Worm (Caenorhabditis elegans) whole organism, L2 larva: ENCODE data around the gene zig-12.

ENCODE experiments used
- F13H6.1 ChIP-seq: sonication (generic microtip); optimal IDR thresholded peaks from 2 replicates; lab custom pipeline; 2016; ENCODE audit warnings: missing genetic modification characterization, missing compliant biosample characterization
- R02D3.7 ChIP-seq: fragments of 150-350 bp; optimal IDR thresholded peaks from 2 replicates; lab custom pipeline; 2014; ENCODE audit warnings: missing biosample characterization, missing genetic modification characterization
- ZK546.5 ChIP-seq: sonication (generic microtip); optimal IDR thresholded peaks from 2 replicates; lab custom pipeline; 2017; ENCODE audit warnings: missing biosample characterization, missing genetic modification characterization
- alr-1 ChIP-seq: fragments of 150-350 bp; optimal IDR thresholded peaks from 2 replicates; lab custom pipeline; 2014; ENCODE audit warnings: missing biosample characterization, missing genetic modification characterization
- aly-2 ChIP-seq: fragments of 150-350 bp; optimal IDR thresholded peaks from 2 replicates; lab custom pipeline; 2014; ENCODE audit warnings: missing biosample characterization, missing genetic modification characterization
- ama-1 ChIP-seq: fragments of 150-350 bp; optimal IDR thresholded peaks from 2 replicates; lab custom pipeline; 2018; ENCODE audit warnings: inconsistent platforms
- ceh-16 ChIP-seq: fragments of 150-350 bp; optimal IDR thresholded peaks from 2 replicates; lab custom pipeline; 2014; ENCODE audit warnings: missing biosample characterization, missing genetic modification characterization
- ceh-82 ChIP-seq: fragments of 150-350 bp; optimal IDR thresholded peaks from 2 replicates; lab custom pipeline; 2014; ENCODE audit warnings: missing biosample characterization, missing genetic modification characterization
- crh-2 ChIP-seq: sonication (generic microtip); optimal IDR thresholded peaks from 2 replicates; lab custom pipeline; 2017; ENCODE audit warnings: missing biosample characterization, missing genetic modification characterization
- dmd-4 ChIP-seq: sonication (generic microtip); optimal IDR thresholded peaks from 2 replicates; lab custom pipeline; 2017; ENCODE audit warnings: missing biosample characterization, missing genetic modification characterization
- lin-11 ChIP-seq: fragments of 150-350 bp; sonication (generic microtip); optimal IDR thresholded peaks from 2 replicates; lab custom pipeline; 2014; ENCODE audit warnings: missing biosample characterization, missing genetic modification characterization, inconsistent platforms, mixed read lengths
- lin-13 ChIP-seq: fragments of 150-350 bp; optimal IDR thresholded peaks from 2 replicates; lab custom pipeline; 2014; ENCODE audit warnings: missing biosample characterization, missing genetic modification reagents, missing genetic modification characterization
- lsy-2 ChIP-seq, 2 experiments: fragments of 150-350 bp in 1 of 2; sonication (generic microtip) in 1 of 2; optimal IDR thresholded peaks; 2 replicates each; lab custom pipeline; 2014 to 2017; ENCODE audit warnings: missing biosample characterization in 2 of 2, missing genetic modification characterization in 2 of 2
- mab-5 ChIP-seq: fragments of 150-350 bp; optimal IDR thresholded peaks from 2 replicates; lab custom pipeline; 2014; ENCODE audit warnings: missing biosample characterization, missing genetic modification characterization
- mbf-1 ChIP-seq: sonication (generic microtip); optimal IDR thresholded peaks from 2 replicates; lab custom pipeline; 2017; ENCODE audit warnings: missing biosample characterization, missing genetic modification characterization
- nhr-11 ChIP-seq: fragments of 150-350 bp; optimal IDR thresholded peaks from 2 replicates; lab custom pipeline; 2014; ENCODE audit warnings: missing biosample characterization, missing genetic modification characterization
- nhr-12 ChIP-seq: fragments of 150-350 bp; optimal IDR thresholded peaks from 2 replicates; lab custom pipeline; 2014; ENCODE audit warnings: missing biosample characterization, missing genetic modification characterization
- nhr-129 ChIP-seq: fragments of 150-350 bp; optimal IDR thresholded peaks from 2 replicates; lab custom pipeline; 2014; ENCODE audit warnings: missing biosample characterization, missing genetic modification characterization
- nhr-21 ChIP-seq: fragments of 150-350 bp; optimal IDR thresholded peaks from 2 replicates; lab custom pipeline; 2014; ENCODE audit warnings: missing biosample characterization, missing genetic modification characterization
- nhr-23 ChIP-seq: fragments of 150-350 bp; optimal IDR thresholded peaks from 2 replicates; lab custom pipeline; 2014; ENCODE audit warnings: missing biosample characterization, missing genetic modification reagents, missing genetic modification characterization
- nhr-237 ChIP-seq: fragments of 150-350 bp; optimal IDR thresholded peaks from 2 replicates; lab custom pipeline; 2014; ENCODE audit warnings: missing biosample characterization, missing genetic modification characterization
- nhr-77 ChIP-seq: fragments of 150-350 bp; optimal IDR thresholded peaks from 2 replicates; lab custom pipeline; 2014; ENCODE audit warnings: missing biosample characterization, missing genetic modification characterization
- skn-1 ChIP-seq: sonication (generic microtip); optimal IDR thresholded peaks from 2 replicates; lab custom pipeline; 2017; ENCODE audit warnings: missing biosample characterization, missing genetic modification characterization
- sma-3 ChIP-seq: sonication (generic microtip); optimal IDR thresholded peaks from 2 replicates; lab custom pipeline; 2016; ENCODE audit warnings: missing genetic modification reagents, missing genetic modification characterization, missing compliant biosample characterization
- sma-9 ChIP-seq, 2 experiments: fragments of 150-350 bp in 1 of 2; sonication (generic microtip) in 1 of 2; optimal IDR thresholded peaks; 2 replicates each; lab custom pipeline; 2014 to 2016; ENCODE audit warnings: missing genetic modification characterization in 2 of 2, mild to moderate bottlenecking in 1 of 2, missing biosample characterization in 1 of 2, missing compliant biosample characterization in 1 of 2, missing genetic modification reagents in 1 of 2, moderate library complexity in 1 of 2
- snpc-4 ChIP-seq: fragments of 150-350 bp; optimal IDR thresholded peaks from 2 replicates; lab custom pipeline; 2014; ENCODE audit warnings: missing biosample characterization, missing genetic modification characterization
- unc-55 ChIP-seq: fragments of 150-350 bp; sonication (generic microtip); optimal IDR thresholded peaks from 3 replicates; lab custom pipeline; 2014; ENCODE audit warnings: missing biosample characterization, missing genetic modification reagents, missing genetic modification characterization
- unc-62 ChIP-seq: fragments of 150-350 bp; optimal IDR thresholded peaks from 2 replicates; lab custom pipeline; 2014; ENCODE audit warnings: missing biosample characterization, missing genetic modification reagents, missing genetic modification characterization
- ztf-11 ChIP-seq: sonication (generic microtip); optimal IDR thresholded peaks from 2 replicates; lab custom pipeline; 2017; ENCODE audit warnings: missing biosample characterization, missing genetic modification characterization
- ztf-4 ChIP-seq: fragments of 150-350 bp; optimal IDR thresholded peaks from 2 replicates; lab custom pipeline; 2014; ENCODE audit warnings: missing biosample characterization, missing genetic modification characterization

The zig-12 gene

DNA sequence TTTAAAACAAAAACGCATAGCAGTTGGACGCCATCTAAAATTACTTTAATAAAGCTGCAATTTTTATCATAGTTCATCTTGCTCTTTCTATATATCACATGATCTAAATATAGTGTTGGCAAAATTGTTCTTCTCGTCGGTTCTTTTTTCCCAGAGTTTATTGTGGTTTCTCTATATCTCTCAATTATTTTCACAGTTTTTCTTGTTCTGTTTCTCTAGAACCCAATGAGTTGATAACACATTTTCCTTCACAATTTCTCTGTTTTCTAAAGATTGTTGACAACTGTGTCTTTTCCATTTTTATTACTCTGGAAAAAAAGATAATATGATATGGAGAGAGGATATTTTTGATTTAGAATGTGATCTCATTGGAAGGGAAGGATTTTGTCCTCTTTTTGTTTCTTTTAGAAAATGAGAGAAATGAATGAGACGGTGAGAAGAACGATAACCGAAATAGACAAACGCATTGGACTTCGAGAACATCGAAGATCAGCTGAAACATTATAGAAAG, 9.4 kb upstream of the zig-12 start:
- TF ChIP-seq nhr-21 (tag; lab: Kevin White, UChicago) = peak; percentile 45
- TF ChIP-seq mbf-1 = no peak
- TF ChIP-seq snpc-4 (tag; lab: Kevin White, UChicago) = no peak

- TF ChIP-seq R02D3.7 = no peak
- no peak for TF ChIP-seq unc-62
- no peak for TF ChIP-seq ama-1
- TF ChIP-seq unc-55 (GFP tag; lab: Kevin White, UChicago) = no peak
- no peak for TF ChIP-seq ztf-4
- TF ChIP-seq lin-13 (GFP tag; lab: Kevin White, UChicago) = no peak
- TF ChIP-seq ZK546.5 (tag; lab: Kevin White, UChicago) = no peak
- peak; percentile 5 for TF ChIP-seq crh-2 (tag; lab: Kevin White, UChicago)
- TF ChIP-seq sma-9 (GFP tag; optimal IDR thresholded peaks at IDR 0.05; lab: Kevin White, UChicago) = peak; percentile 51
- TF ChIP-seq sma-9 (tag; optimal IDR thresholded peaks at IDR 0.05; lab: Kevin White, UChicago) = no peak
These were observed 7.7 kb upstream of the zig-12 start for ce11 chrX:8755987-8756386.

ce11 chrX:8761060-8761459, 2.6 kb upstream of the zig-12 start:
- TF ChIP-seq sma-9 (GFP tag; optimal IDR thresholded peaks at IDR 0.05; lab: Kevin White, UChicago) (peak; percentile 63), sma-9 (tag; optimal IDR thresholded peaks at IDR 0.05; lab: Kevin White, UChicago) (no peak), lsy-2 (tag; optimal IDR thresholded peaks at IDR 0.05; lab: Kevin White, UChicago) (peak in 1 of 2 experiments; percentile 6), skn-1 (tag; lab: Kevin White, UChicago) (no peak), crh-2 (tag; lab: Kevin White, UChicago) (peak; percentile 11), alr-1 (no peak), nhr-77 (tag; lab: Kevin White, UChicago) (no peak), nhr-237 (no peak), dmd-4 (tag; lab: Kevin White, UChicago) (no peak), ceh-82 (tag; lab: Kevin White, UChicago) (no peak), F13H6.1 (tag; lab: Kevin White, UChicago) (peak; percentile 20), lin-11 (tag; lab: Kevin White, UChicago) (no peak), mab-5 (peak; percentile 57), sma-3 (no peak), ztf-11 (tag; lab: Kevin White, UChicago) (no peak)
- TF ChIP-seq, all 48 proteins: peak for 5

- TF ChIP-seq mbf-1 (no peak), ztf-11 (tag; lab: Kevin White, UChicago) (no peak), ceh-16 (tag; lab: Kevin White, UChicago) (no peak)
These were observed 2.2 kb upstream of the zig-12 start, which contains the start of gene M02D8.5 for ce11 chrX:8761497-8761896. Gene M02D8.5, minus strand, starts transcription at chrX:8761597.

- TF ChIP-seq nhr-12 (tag; lab: Kevin White, UChicago) (no peak), sma-9 (GFP tag; optimal IDR thresholded peaks at IDR 0.05; lab: Kevin White, UChicago) (peak; percentile 39), sma-9 (tag; optimal IDR thresholded peaks at IDR 0.05; lab: Kevin White, UChicago) (no peak), nhr-129 (tag; lab: Kevin White, UChicago) (peak; percentile 2), F13H6.1 (tag; lab: Kevin White, UChicago) (peak; percentile 59), aly-2 (tag; lab: Kevin White, UChicago) (no peak)
These were observed 780 bp upstream of the zig-12 start for ce11 chrX:8762927-8763326.

- TF ChIP-seq mab-5 (peak; percentile 42), nhr-23 (tag; lab: Kevin White, UChicago) (no peak), sma-9 (GFP tag; optimal IDR thresholded peaks at IDR 0.05; lab: Kevin White, UChicago) (peak; percentile 13), sma-9 (tag; optimal IDR thresholded peaks at IDR 0.05; lab: Kevin White, UChicago) (no peak), skn-1 (tag; lab: Kevin White, UChicago) (no peak), nhr-11 (no peak), lsy-2 (tag; optimal IDR thresholded peaks at IDR 0.05; lab: Kevin White, UChicago) (peak in 1 of 2 experiments; percentile 13), lin-11 (tag; lab: Kevin White, UChicago) (no peak), nhr-129 (tag; lab: Kevin White, UChicago) (peak; percentile 28)
These were observed 337 bp downstream of the zig-12 start for ce11 chrX:8764044-8764443.
